Fruit fly (Drosophila melanogaster): Measurements from ENCODE around the gene CG7322.

CG7322 gene

DNA sequence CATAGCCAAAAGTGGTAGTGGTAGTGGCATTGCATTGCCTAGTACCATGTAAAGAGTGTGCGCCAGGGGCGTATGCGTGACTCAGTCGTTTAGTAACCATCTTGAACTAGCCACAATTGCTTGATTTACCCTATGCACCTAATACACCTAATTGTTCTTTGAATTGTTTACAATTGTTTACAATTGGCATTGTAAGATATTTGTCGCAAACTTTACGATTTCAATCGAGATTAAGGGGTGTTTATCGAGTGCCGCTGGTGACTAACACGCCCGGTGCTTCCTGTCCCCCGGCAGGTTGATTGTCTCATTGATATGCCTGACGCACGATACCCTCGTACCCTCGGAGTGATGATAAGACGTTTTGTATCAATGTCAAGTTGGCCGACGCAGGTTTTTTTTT lies 20.5 kb downstream of the CG7322 start (continued):
- TF ChIP-seq chm (GFP tag; IDR thresholded peaks at IDR 0.05) = no peak
- no peak for TF ChIP-seq CG7963 (GFP tag; IDR thresholded peaks at IDR 0.05; ENCODE audit: partially characterized antibody)
- TF ChIP-seq kay (GFP tag; optimal IDR thresholded peaks at IDR 0.05) = peak; percentile 47
- TF ChIP-seq cad (GFP tag; optimal IDR thresholded peaks at IDR 0.05) = no peak
- no peak for TF ChIP-seq HLH54F (GFP tag; optimal IDR thresholded peaks at IDR 0.05)
- no peak for TF ChIP-seq Hsf (GFP tag; optimal IDR thresholded peaks at IDR 0.05)
- peak; percentile 79 for TF ChIP-seq so (GFP tag; IDR thresholded peaks at IDR 0.05)
- no peak for TF ChIP-seq CG7372 (GFP tag; IDR thresholded peaks at IDR 0.05)
- 0 out of 2 replicates have a peak, but pooled peaks have one; percentile 22 for TF ChIP-seq CG6272 (GFP tag; IDR thresholded peaks at IDR 0.05)
- TF ChIP-seq CG3281 (GFP tag; optimal IDR thresholded peaks at IDR 0.05) = no peak
- peak; percentile 37 for TF ChIP-seq shn (GFP tag; optimal IDR thresholded peaks at IDR 0.05)
- TF ChIP-seq Lhr (GFP tag; optimal IDR thresholded peaks at IDR 0.05) = no peak
- TF ChIP-seq CG7556 (GFP tag; optimal IDR thresholded peaks at IDR 0.05) = peak; percentile 12
- TF ChIP-seq CG7987 (GFP tag; optimal IDR thresholded peaks at IDR 0.05) = no peak
- TF ChIP-seq tin (GFP tag; optimal IDR thresholded peaks at IDR 0.05) = no peak
- TF ChIP-seq Fer3 (tag; optimal IDR thresholded peaks at IDR 0.05) = no peak
- no peak for TF ChIP-seq sima (GFP tag; optimal IDR thresholded peaks at IDR 0.05)
- peak; percentile 43; the same call in 1 of the 2 replicates for TF ChIP-seq CG32532 (GFP tag; IDR thresholded peaks at IDR 0.05)
- peak; percentile 80 for TF ChIP-seq Med (GFP tag)
- TF ChIP-seq gem (tag; optimal IDR thresholded peaks at IDR 0.05) = peak; percentile 66
- no peak for TF ChIP-seq Rx (GFP tag; IDR thresholded peaks at IDR 0.05)
- TF ChIP-seq ken (GFP tag; IDR thresholded peaks at IDR 0.05) = peak; percentile 42; the same call in 1 of the 3 replicates
- no peak for TF ChIP-seq CG7745 (tag; optimal IDR thresholded peaks at IDR 0.05)
- no peak for TF ChIP-seq ash1 (GFP tag; optimal IDR thresholded peaks at IDR 0.05)
- no peak for TF ChIP-seq ham (GFP tag; IDR thresholded peaks at IDR 0.05)
- no peak for TF ChIP-seq Trl (optimal IDR thresholded peaks at IDR 0.05)
- TF ChIP-seq Trl (GFP tag; optimal IDR thresholded peaks at IDR 0.05) = peak; percentile 35
- no peak for TF ChIP-seq ara (GFP tag; IDR thresholded peaks at IDR 0.05)
- no peak for TF ChIP-seq CG33557 (GFP tag; optimal IDR thresholded peaks at IDR 0.05)
- TF ChIP-seq sqz (GFP tag; optimal IDR thresholded peaks at IDR 0.05) = no peak
- TF ChIP-seq Xbp1 (GFP tag; optimal IDR thresholded peaks at IDR 0.05) = peak; percentile 58
- TF ChIP-seq wor (GFP tag; IDR thresholded peaks at IDR 0.05) = 0 out of 2 replicates have a peak, but pooled peaks have one; percentile 30
- TF ChIP-seq CG10543 (GFP tag; optimal IDR thresholded peaks at IDR 0.05) = peak; percentile 69
- peak; percentile 7 for TF ChIP-seq Hmr (GFP tag; optimal IDR thresholded peaks at IDR 0.05)
- no peak for TF ChIP-seq CG14710 (tag; optimal IDR thresholded peaks at IDR 0.05)
- no peak for TF ChIP-seq CG14965 (GFP tag; optimal IDR thresholded peaks at IDR 0.05; ENCODE audit: borderline replicate concordance)
- TF ChIP-seq Optix (GFP tag; IDR thresholded peaks at IDR 0.05) = 0 out of 3 replicates have a peak, but pooled peaks have one; percentile 21
- no peak; the same call in 2 of the 3 replicates for TF ChIP-seq croc (GFP tag; conservative IDR thresholded peaks at IDR 0.05)
- peak; percentile 14 for TF ChIP-seq sd (tag; optimal IDR thresholded peaks at IDR 0.05)
- TF ChIP-seq CG11504 (tag; optimal IDR thresholded peaks at IDR 0.05) = peak; percentile 59
- no peak for TF ChIP-seq NC2β (GFP tag; optimal IDR thresholded peaks at IDR 0.05)
- no peak for TF ChIP-seq CG11456 (GFP tag; IDR thresholded peaks at IDR 0.05)
- TF ChIP-seq ATbp (GFP tag; optimal IDR thresholded peaks at IDR 0.05) = peak; percentile 20
- TF ChIP-seq toy (GFP tag; IDR thresholded peaks at IDR 0.05) = no peak
- TF ChIP-seq zen2 (GFP tag; IDR thresholded peaks at IDR 0.05; ENCODE audit: partially characterized antibody) = no peak
- TF ChIP-seq CG9437 (GFP tag; optimal IDR thresholded peaks at IDR 0.05) = peak; percentile 49
- peak; percentile 73 for TF ChIP-seq Xrp1 (GFP tag; IDR thresholded peaks at IDR 0.05)
- TF ChIP-seq caup (GFP tag; optimal IDR thresholded peaks at IDR 0.05; ENCODE audit: severe bottlenecking) = no peak
- peak; percentile 16 for TF ChIP-seq Dek (tag; optimal IDR thresholded peaks at IDR 0.05)
- TF ChIP-seq CG15011 (GFP tag; optimal IDR thresholded peaks at IDR 0.05) = no peak
- no peak for TF ChIP-seq CG34224 (GFP tag; IDR thresholded peaks at IDR 0.05; ENCODE audit: partially characterized antibody)
